Worm (Caenorhabditis elegans) whole organism, L3 larva: ENCODE results near the gene Y54G2A.49.

Experiments
- ceh-82 ChIP-seq: fragments of 150-350 bp; optimal IDR thresholded peaks from 2 replicates; lab custom pipeline; 2014; ENCODE audit warnings: missing biosample characterization, missing genetic modification characterization
- egl-27 ChIP-seq: sonication (generic microtip); optimal IDR thresholded peaks from 4 replicates; lab custom pipeline; 2017; ENCODE audit warnings: missing biosample characterization, missing genetic modification reagents, missing genetic modification characterization
- eor-1 ChIP-seq, 2 experiments: fragments of 150-350 bp; optimal IDR thresholded peaks; 2 replicates each; lab custom pipeline; 2014 to 2018; ENCODE audit warnings: missing biosample characterization in 2 of 2, missing genetic modification characterization in 2 of 2
- fkh-10 ChIP-seq: sonication (generic microtip); optimal IDR thresholded peaks from 2 replicates; lab custom pipeline; 2017; ENCODE audit warnings: missing biosample characterization, missing genetic modification reagents, missing genetic modification characterization
- lin-15B ChIP-seq: fragments of 150-350 bp; optimal IDR thresholded peaks from 2 replicates; lab custom pipeline; 2014; ENCODE audit warnings: missing biosample characterization, missing genetic modification characterization
- lin-39 ChIP-seq: fragments of 150-350 bp; optimal IDR thresholded peaks from 2 replicates; lab custom pipeline; 2018; ENCODE audit warnings: missing biosample characterization, missing genetic modification reagents, missing genetic modification characterization
- nfya-1 ChIP-seq: sonication (generic microtip); optimal IDR thresholded peaks from 2 replicates; lab custom pipeline; 2017; ENCODE audit warnings: missing genetic modification characterization, mild to moderate bottlenecking, missing compliant biosample characterization, antibody characterized with exemption, moderate library complexity; ENCODE audit not compliant: insufficient read depth
- nhr-11 ChIP-seq: fragments of 150-350 bp; optimal IDR thresholded peaks from 2 replicates; lab custom pipeline; 2014; ENCODE audit warnings: missing biosample characterization, missing genetic modification characterization
- nhr-25 ChIP-seq: sonication (generic microtip); optimal IDR thresholded peaks from 2 replicates; lab custom pipeline; 2017; ENCODE audit warnings: missing biosample characterization, missing genetic modification characterization
- nhr-76 ChIP-seq: fragments of 150-350 bp; sonication (generic microtip); optimal IDR thresholded peaks from 5 replicates; lab custom pipeline; 2014; ENCODE audit warnings: missing biosample characterization, missing genetic modification characterization
- pha-4 ChIP-seq: fragments of 150-350 bp; optimal IDR thresholded peaks from 2 replicates; lab custom pipeline; 2014; ENCODE audit warnings: missing biosample characterization, missing genetic modification reagents, missing genetic modification characterization
- pqm-1 ChIP-seq: fragments of 150-350 bp; optimal IDR thresholded peaks from 2 replicates; lab custom pipeline; 2017; ENCODE audit warnings: missing biosample characterization, missing genetic modification characterization, inconsistent platforms
- ztf-11 ChIP-seq: fragments of 150-350 bp; optimal IDR thresholded peaks from 2 replicates; lab custom pipeline; 2014; ENCODE audit warnings: missing biosample characterization, missing genetic modification characterization

DNA sequence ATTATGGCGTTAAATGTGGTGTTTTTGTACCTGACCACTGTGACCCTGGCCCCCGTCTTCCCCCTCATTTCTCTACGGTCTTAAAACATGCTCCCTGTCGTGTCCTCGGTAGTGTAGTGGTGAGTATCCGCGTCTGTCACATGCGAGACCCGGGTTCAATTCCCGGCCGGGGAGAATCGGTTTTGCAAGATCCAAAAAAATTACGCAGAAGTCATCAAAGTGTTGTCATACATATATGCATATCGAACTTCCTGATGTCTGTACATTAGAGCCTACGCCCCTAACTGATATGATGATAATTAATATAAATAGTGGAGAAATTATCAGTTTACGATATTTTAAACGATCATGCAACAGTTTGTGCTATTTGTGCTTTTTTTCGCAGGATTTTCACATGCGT, 47.5 kb downstream of the Y54G2A.49 start, which contains the start of gene Y54G2A.45:
- TF ChIP-seq nhr-25 (no peak), lin-39 (peak; percentile 10), egl-27 (tag; lab: Kevin White, UChicago) (no peak), lin-15B (tag; lab: Kevin White, UChicago) (peak; percentile 6), fkh-10 (GFP tag; lab: Kevin White, UChicago) (no peak), ceh-82 (tag; lab: Kevin White, UChicago) (no peak), nfya-1 (tag; lab: Kevin White, UChicago) (peak; percentile 31), pqm-1 (tag; lab: Kevin White, UChicago) (peak; percentile 81), eor-1 (tag; optimal IDR thresholded peaks at IDR 0.05; lab: Kevin White, UChicago) (no peak), ztf-11 (tag; lab: Kevin White, UChicago) (no peak), pha-4 (tag; lab: Kevin White, UChicago) (peak; percentile 40), nhr-76 (tag; lab: Kevin White, UChicago) (no peak), nhr-11 (tag; lab: Kevin White, UChicago) (no peak)
